Fruit fly (Drosophila melanogaster): ENCODE data around the gene CG34138.

- no peak for TF ChIP-seq CG8478 (optimal IDR thresholded peaks at IDR 0.05)
- TF ChIP-seq CTCF (optimal IDR thresholded peaks at IDR 0.05) = no peak
These were observed 24.8 kb upstream of the CG34138 start, which contains the start of gene CG17752 for dm6 chr3R:19609925-19610324.

All from S2 (cell line).